Fruit fly (Drosophila melanogaster) whole organism, embryonic: ENCODE results near the gene f-cup.

ENCODE experiments used
- Atf-2 ChIP-seq: fragments of 200-800 bp; sonication (Bioruptor generic); optimal IDR thresholded peaks from 2 replicates; lab custom pipeline; 2016; ENCODE audit warnings: missing biosample characterization, missing genetic modification characterization
- CG12071 ChIP-seq: fragments of 200-800 bp; sonication (Bioruptor generic); optimal IDR thresholded peaks from 3 replicates; lab custom pipeline; 2018; ENCODE audit warnings: missing biosample characterization, mild to moderate bottlenecking, missing genetic modification characterization
- CG15696 ChIP-seq: fragments of 200-800 bp; sonication (Bioruptor generic); optimal IDR thresholded peaks from 2 replicates; lab custom pipeline; 2019; ENCODE audit warnings: missing biosample characterization, mild to moderate bottlenecking, missing genetic modification characterization, moderate library complexity
- CG17186 ChIP-seq: fragments of 200-800 bp; sonication (Bioruptor generic); optimal IDR thresholded peaks from 3 replicates; lab custom pipeline; 2017; ENCODE audit warnings: missing biosample characterization, missing genetic modification reagents, missing genetic modification characterization
- CG17361 ChIP-seq: fragments of 200-800 bp; sonication (Bioruptor generic); IDR thresholded peaks from 3 replicates; pipeline ENCODE4 v1.3.6; 2022; ENCODE audit warnings: missing biosample characterization, missing genetic modification characterization
- CG8388 ChIP-seq: fragments of 200-800 bp; sonication (Bioruptor generic); optimal IDR thresholded peaks from 2 replicates; lab custom pipeline; 2019; ENCODE audit warnings: missing biosample characterization, mild to moderate bottlenecking, missing genetic modification characterization, moderate library complexity
- Dfd ChIP-seq, 2 experiments: fragments of >200 bp; optimal IDR thresholded peaks; 2 replicates each; lab custom pipeline; 2017; ENCODE audit warnings: missing biosample characterization in 2 of 2, missing genetic modification characterization in 2 of 2
- Doc2 ChIP-seq: fragments of 200-800 bp; sonication (Bioruptor generic); IDR thresholded peaks from 2 replicates; pipeline ENCODE4 v1.3.6; 2022; ENCODE audit warnings: missing biosample characterization, missing genetic modification characterization
- GATAe ChIP-seq: fragments of 200-800 bp; sonication (Bioruptor generic); conservative IDR thresholded peaks from 2 replicates; pipeline ENCODE4 v1.3.6; 2022; ENCODE audit warnings: missing biosample characterization, missing genetic modification characterization
- MESR4 ChIP-seq: fragments of 200-800 bp; sonication (Bioruptor generic); optimal IDR thresholded peaks from 2 replicates; lab custom pipeline; 2018; ENCODE audit warnings: missing biosample characterization, mild to moderate bottlenecking, missing genetic modification characterization, moderate library complexity
- btn ChIP-seq: fragments of 200-800 bp; sonication (Bioruptor generic); optimal IDR thresholded peaks from 2 replicates; lab custom pipeline; 2016; ENCODE audit warnings: missing biosample characterization, missing genetic modification characterization
- exex ChIP-seq: fragments of 200-800 bp; sonication (Bioruptor generic); optimal IDR thresholded peaks from 4 replicates; lab custom pipeline; 2018; ENCODE audit warnings: missing biosample characterization, mild to moderate bottlenecking, missing genetic modification characterization, moderate library complexity
- hbn ChIP-seq: fragments of 200-800 bp; sonication (Bioruptor generic); IDR thresholded peaks from 2 replicates; pipeline ENCODE4 v1.3.6; 2022; ENCODE audit warnings: missing biosample characterization, missing genetic modification characterization; ENCODE audit not compliant: partially characterized antibody

DNA sequence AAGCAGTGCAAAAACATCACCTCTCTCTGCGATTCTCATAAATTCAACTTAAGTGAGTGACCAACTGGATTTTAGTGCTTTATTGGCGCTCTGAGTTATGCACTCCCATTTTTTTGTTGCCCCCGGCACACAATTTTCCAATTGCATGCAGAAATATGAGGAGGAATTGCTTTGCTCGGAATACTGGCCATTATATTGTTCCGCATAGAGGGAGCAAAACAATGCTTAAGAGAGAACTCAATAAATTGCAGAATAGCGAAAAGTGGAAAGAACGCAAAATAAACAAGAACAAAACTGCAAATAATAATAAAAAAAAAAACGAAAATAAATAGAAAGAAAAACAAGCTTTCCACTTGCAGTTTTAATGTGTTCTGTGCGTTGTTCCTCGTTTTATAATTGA lies 20.2 kb upstream of the f-cup start:
- TF ChIP-seq Dfd (GFP tag; optimal IDR thresholded peaks at IDR 0.05; lab: Kevin White, UChicago) (no peak), hbn (no peak), btn (GFP tag; lab: Kevin White, UChicago) (no peak), CG17186 (GFP tag; lab: Kevin White, UChicago) (no peak), MESR4 (no peak), Atf-2 (GFP tag; lab: Kevin White, UChicago) (no peak), CG15696 (tag; lab: Kevin White, UChicago) (no peak), GATAe (GFP tag; lab: Robert Waterston, UW) (no peak), exex (tag; lab: Kevin White, UChicago) (no peak), Doc2 (GFP tag; lab: Robert Waterston, UW) (no peak), CG12071 (GFP tag; lab: Kevin White, UChicago) (no peak), CG17361 (GFP tag; lab: Robert Waterston, UW) (no peak), CG8388 (GFP tag; lab: Kevin White, UChicago) (no peak)
